Fruit fly (Drosophila melanogaster) Kc167 (cell line): ENCODE results near the gene CG14050.

Experiments
- Sin3A ChIP-seq: fragments of >200 bp; optimal IDR thresholded peaks from 2 replicates; lab custom pipeline; 2018; ENCODE audit warnings: missing external identifiers
- h ChIP-seq: fragments of >200 bp; optimal IDR thresholded peaks from 3 replicates; lab custom pipeline; 2018; ENCODE audit warnings: missing external identifiers
- psq ChIP-seq: fragments of >200 bp; optimal IDR thresholded peaks from 2 replicates; lab custom pipeline; 2017; ENCODE audit warnings: missing external identifiers

DNA sequence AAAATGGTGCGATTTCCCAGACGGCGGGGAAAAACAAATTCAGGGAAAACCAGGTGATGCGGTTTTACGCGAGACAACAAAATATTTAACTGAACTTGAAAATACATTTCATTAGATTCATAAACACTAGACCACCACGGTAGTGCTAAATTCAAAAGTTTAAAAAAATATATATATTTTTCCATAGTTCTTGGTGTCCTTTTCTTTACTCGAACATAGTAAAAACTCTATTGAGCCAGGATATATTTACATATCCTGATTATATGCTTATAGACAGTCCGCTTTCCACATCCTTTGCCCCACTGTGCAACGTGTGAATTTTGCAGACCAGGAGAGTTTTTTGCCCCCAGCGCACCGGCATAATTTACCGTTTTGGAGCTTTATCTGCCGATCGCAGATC is 39.4 kb upstream of the CG14050 start:
- TF ChIP-seq Sin3A (lab: Kevin White, UChicago) (no peak), h (lab: Kevin White, UChicago) (no peak), psq (lab: Kevin White, UChicago) (no peak)
